Fruit fly (Drosophila melanogaster) whole organism, embryonic: ENCODE measurements around the gene CG46304.
A peak's percentile ranks its signal among the peaks of the same experiment; 100 is the strongest.

Experiments used
- Aef1 ChIP-seq: fragments of 200-800 bp; sonication (Bioruptor generic); IDR thresholded peaks from 3 replicates; pipeline ENCODE4 v1.3.6; 2022; ENCODE audit warnings: missing biosample characterization, missing genetic modification characterization
- Antp ChIP-seq: fragments of 200-800 bp; sonication (Bioruptor generic); optimal IDR thresholded peaks from 3 replicates; lab custom pipeline; 2016; ENCODE audit warnings: missing biosample characterization, missing genetic modification characterization
- B-H1 ChIP-seq: fragments of 200-800 bp; sonication (Bioruptor generic); IDR thresholded peaks from 3 replicates; pipeline ENCODE4 v1.3.6; 2022; ENCODE audit warnings: missing biosample characterization, missing genetic modification characterization
- CG11504 ChIP-seq: fragments of 200-800 bp; sonication (Bioruptor generic); optimal IDR thresholded peaks from 3 replicates; lab custom pipeline; 2019; ENCODE audit warnings: missing biosample characterization, mild to moderate bottlenecking, missing genetic modification characterization, moderate library complexity
- CG11560 ChIP-seq: fragments of 200-800 bp; sonication (Bioruptor generic); IDR thresholded peaks from 3 replicates; pipeline ENCODE4 v1.3.6; 2022; ENCODE audit warnings: missing biosample characterization, missing genetic modification characterization
- CG12299 ChIP-seq: fragments of 200-800 bp; sonication (Bioruptor generic); optimal IDR thresholded peaks from 2 replicates; lab custom pipeline; 2018; ENCODE audit warnings: missing biosample characterization, mild to moderate bottlenecking, missing genetic modification characterization
- CG13123 ChIP-seq: fragments of 200-800 bp; sonication (Bioruptor generic); optimal IDR thresholded peaks from 2 replicates; lab custom pipeline; 2016; ENCODE audit warnings: missing biosample characterization, missing genetic modification characterization
- CG16863 ChIP-seq: fragments of 200-800 bp; sonication (Bioruptor generic); optimal IDR thresholded peaks from 3 replicates; lab custom pipeline; 2016; ENCODE audit warnings: missing biosample characterization, missing genetic modification characterization
- CG17829 ChIP-seq: fragments of 200-800 bp; optimal IDR thresholded peaks from 2 replicates; lab custom pipeline; 2019; ENCODE audit warnings: missing biosample characterization, mild to moderate bottlenecking, missing genetic modification characterization, moderate library complexity
- CG1832 ChIP-seq: fragments of 200-800 bp; sonication (Bioruptor generic); optimal IDR thresholded peaks from 2 replicates; lab custom pipeline; 2017; ENCODE audit warnings: missing biosample characterization, mild to moderate bottlenecking, missing genetic modification characterization, inconsistent platforms
- CG2678 ChIP-seq: fragments of 200-800 bp; sonication (Bioruptor generic); optimal IDR thresholded peaks from 3 replicates; lab custom pipeline; 2019; ENCODE audit warnings: missing biosample characterization, mild to moderate bottlenecking, missing genetic modification characterization, moderate library complexity
- CG31224 ChIP-seq: fragments of 200-800 bp; sonication (Bioruptor generic); IDR thresholded peaks from 2 replicates; pipeline ENCODE4 v1.3.6; 2022; ENCODE audit warnings: missing biosample characterization, missing genetic modification characterization
- CG31365 ChIP-seq: fragments of 200-800 bp; sonication (Bioruptor generic); optimal IDR thresholded peaks from 2 replicates; lab custom pipeline; 2018; ENCODE audit warnings: missing biosample characterization, mild to moderate bottlenecking, missing genetic modification characterization
- CG4360 ChIP-seq: fragments of 200-800 bp; sonication (Bioruptor generic); IDR thresholded peaks from 2 replicates; pipeline ENCODE4 v1.3.6; 2022; ENCODE audit warnings: missing biosample characterization, missing genetic modification characterization
- CG4707 ChIP-seq: fragments of 200-800 bp; sonication (Bioruptor generic); optimal IDR thresholded peaks from 2 replicates; lab custom pipeline; 2018; ENCODE audit warnings: missing biosample characterization, mild to moderate bottlenecking, missing genetic modification characterization, moderate library complexity
- CG6791 ChIP-seq: fragments of 200-800 bp; sonication (Bioruptor generic); IDR thresholded peaks from 3 replicates; pipeline ENCODE4 v1.3.6; 2022; ENCODE audit warnings: missing biosample characterization, missing genetic modification characterization; ENCODE audit not compliant: partially characterized antibody
- CG7357 ChIP-seq: fragments of 200-800 bp; sonication (Bioruptor generic); IDR thresholded peaks from 3 replicates; pipeline ENCODE4 v1.3.6; 2022; ENCODE audit warnings: missing biosample characterization, missing genetic modification characterization
- CG7987 ChIP-seq: fragments of 200-800 bp; sonication (Bioruptor generic); optimal IDR thresholded peaks from 2 replicates; lab custom pipeline; 2018; ENCODE audit warnings: missing biosample characterization, mild to moderate bottlenecking, missing genetic modification characterization, moderate library complexity
- CG8089 ChIP-seq: fragments of 200-800 bp; sonication (Bioruptor generic); optimal IDR thresholded peaks from 3 replicates; lab custom pipeline; 2016; ENCODE audit warnings: missing biosample characterization, missing genetic modification characterization
- CG8388 ChIP-seq: fragments of 200-800 bp; sonication (Bioruptor generic); optimal IDR thresholded peaks from 2 replicates; lab custom pipeline; 2019; ENCODE audit warnings: missing biosample characterization, mild to moderate bottlenecking, missing genetic modification characterization, moderate library complexity
- CG9215 ChIP-seq: fragments of 200-800 bp; sonication (Bioruptor generic); IDR thresholded peaks from 2 replicates; pipeline ENCODE4 v1.3.6; 2022; ENCODE audit warnings: missing biosample characterization, missing genetic modification characterization
- CkIIα-i1 ChIP-seq: fragments of 200-800 bp; sonication (Bioruptor generic); IDR thresholded peaks from 2 replicates; pipeline ENCODE4 v1.3.6; 2022; ENCODE audit warnings: missing biosample characterization, missing genetic modification characterization
- H2.0 ChIP-seq: fragments of 200-800 bp; sonication (Bioruptor generic); IDR thresholded peaks from 2 replicates; pipeline ENCODE4 v1.3.6; 2022; ENCODE audit warnings: missing biosample characterization, missing genetic modification characterization
- HHEX ChIP-seq: fragments of 200-800 bp; sonication (Bioruptor generic); optimal IDR thresholded peaks from 3 replicates; lab custom pipeline; 2017; ENCODE audit warnings: missing biosample characterization, mild to moderate bottlenecking, missing genetic modification characterization, missing genetic modification reagents
- HLH3B ChIP-seq: fragments of 200-800 bp; sonication (Bioruptor generic); IDR thresholded peaks from 2 replicates; pipeline ENCODE4 v1.3.6; 2022; ENCODE audit warnings: missing biosample characterization, missing genetic modification characterization
- HmgD ChIP-seq: fragments of 200-800 bp; sonication (Bioruptor generic); optimal IDR thresholded peaks from 3 replicates; lab custom pipeline; 2016; ENCODE audit warnings: missing biosample characterization, missing genetic modification characterization
- HmgZ ChIP-seq: fragments of 200-800 bp; sonication (Bioruptor generic); optimal IDR thresholded peaks from 2 replicates; lab custom pipeline; 2018; ENCODE audit warnings: missing biosample characterization, mild to moderate bottlenecking, missing genetic modification characterization
- Hr51 ChIP-seq, 2 experiments: fragments of 200-800 bp; sonication (Bioruptor generic); optimal IDR thresholded peaks; 2 replicates in 1 of 2; 3 replicates in 1 of 2; lab custom pipeline; 2016 to 2018; ENCODE audit warnings: missing biosample characterization in 2 of 2, missing genetic modification characterization in 2 of 2, mild to moderate bottlenecking in 1 of 2, moderate library complexity in 1 of 2
- Oli ChIP-seq: fragments of 200-800 bp; sonication (Bioruptor generic); optimal IDR thresholded peaks from 2 replicates; lab custom pipeline; 2018; ENCODE audit warnings: missing biosample characterization, mild to moderate bottlenecking, missing genetic modification characterization, moderate library complexity
- Optix ChIP-seq: fragments of 200-800 bp; sonication (Bioruptor generic); IDR thresholded peaks from 3 replicates; pipeline ENCODE4 v1.3.6; 2022; ENCODE audit warnings: missing biosample characterization, missing genetic modification characterization
- Sin3A ChIP-seq: fragments of >200 bp; optimal IDR thresholded peaks from 2 replicates; lab custom pipeline; 2018
- Stat92E ChIP-seq, 3 experiments: fragments of >200 bp in 2 of 3; fragments of 200-800 bp in 1 of 3; sonication (Bioruptor generic) in 1 of 3; optimal IDR thresholded peaks; 2 replicates each; lab custom pipeline; 2017 to 2019; ENCODE audit warnings: missing biosample characterization in 3 of 3, missing genetic modification characterization in 3 of 3, mild to moderate bottlenecking in 1 of 3, moderate library complexity in 1 of 3
- Tbp ChIP-seq: fragments of >200 bp; optimal IDR thresholded peaks from 2 replicates; lab custom pipeline; 2018; ENCODE audit warnings: missing biosample characterization, missing genetic modification characterization
- bbx ChIP-seq: fragments of 200-800 bp; sonication (Bioruptor generic); IDR thresholded peaks from 2 replicates; pipeline ENCODE4 v1.3.6; 2022; ENCODE audit warnings: missing biosample characterization, missing genetic modification characterization; ENCODE audit not compliant: partially characterized antibody
- crol ChIP-seq: fragments of 200-800 bp; sonication (Bioruptor generic); IDR thresholded peaks from 2 replicates; pipeline ENCODE4 v1.3.6; 2022; ENCODE audit warnings: missing biosample characterization, missing genetic modification characterization
- dpn ChIP-seq, 2 experiments: fragments of 200-800 bp; sonication (Bioruptor generic); optimal IDR thresholded peaks; 3 replicates each; lab custom pipeline; 2016; ENCODE audit warnings: missing biosample characterization in 2 of 2, missing genetic modification characterization in 2 of 2
- gem ChIP-seq: fragments of 200-800 bp; sonication (Bioruptor generic); optimal IDR thresholded peaks from 2 replicates; lab custom pipeline; 2019; ENCODE audit warnings: missing biosample characterization, mild to moderate bottlenecking, missing genetic modification characterization, moderate library complexity
- gt ChIP-seq: fragments of 200-800 bp; sonication (Bioruptor generic); IDR thresholded peaks from 2 replicates; pipeline ENCODE4 v1.3.6; 2022; ENCODE audit warnings: missing biosample characterization, missing genetic modification characterization
- hb ChIP-seq: fragments of 200-800 bp; sonication (Bioruptor generic); IDR thresholded peaks from 3 replicates; pipeline ENCODE4 v1.3.6; 2022; ENCODE audit warnings: missing biosample characterization, missing genetic modification characterization; ENCODE audit not compliant: partially characterized antibody
- lbe ChIP-seq: fragments of 200-800 bp; sonication (Bioruptor generic); optimal IDR thresholded peaks from 2 replicates; lab custom pipeline; 2016; ENCODE audit warnings: missing biosample characterization, mild to moderate bottlenecking, missing genetic modification characterization
- lov ChIP-seq, 2 experiments: fragments of 200-800 bp in 1 of 2; fragments of >200 bp in 1 of 2; sonication (Bioruptor generic) in 1 of 2; IDR thresholded peaks in 1 of 2; optimal IDR thresholded peaks in 1 of 2; 2 replicates in 1 of 2; 3 replicates in 1 of 2; pipeline versions ENCODE4 v1.3.6 to Lab custom; 2017 to 2022; ENCODE audit warnings: missing biosample characterization in 1 of 2, missing genetic modification characterization in 1 of 2
- nerfin-1 ChIP-seq: fragments of 200-800 bp; sonication (Bioruptor generic); optimal IDR thresholded peaks from 3 replicates; lab custom pipeline; 2019; ENCODE audit warnings: missing biosample characterization, mild to moderate bottlenecking, missing genetic modification characterization, moderate library complexity
- oc ChIP-seq: fragments of 200-800 bp; sonication (Bioruptor generic); optimal IDR thresholded peaks from 2 replicates; lab custom pipeline; 2018; ENCODE audit warnings: missing biosample characterization, mild to moderate bottlenecking, missing genetic modification characterization, moderate library complexity
- pita ChIP-seq: fragments of 200-800 bp; sonication (Bioruptor generic); optimal IDR thresholded peaks from 2 replicates; lab custom pipeline; 2017; ENCODE audit warnings: missing biosample characterization, mild to moderate bottlenecking, missing genetic modification characterization
- prd ChIP-seq, 3 experiments: fragments of >200 bp in 2 of 3; fragments of 200-800 bp in 1 of 3; sonication (Bioruptor generic) in 1 of 3; optimal IDR thresholded peaks in 2 of 3; IDR thresholded peaks in 1 of 3; 2 replicates in 2 of 3; 3 replicates in 1 of 3; pipeline versions ENCODE4 v1.3.6 to Lab custom; 2017 to 2022; ENCODE audit warnings: missing biosample characterization in 1 of 3, missing genetic modification characterization in 1 of 3
- scrt ChIP-seq: fragments of 200-800 bp; sonication (Bioruptor generic); optimal IDR thresholded peaks from 2 replicates; lab custom pipeline; 2018; ENCODE audit warnings: missing biosample characterization, mild to moderate bottlenecking, missing genetic modification characterization, moderate library complexity
- sd ChIP-seq: fragments of 200-800 bp; sonication (Bioruptor generic); optimal IDR thresholded peaks from 3 replicates; lab custom pipeline; 2018; ENCODE audit warnings: missing biosample characterization, mild to moderate bottlenecking, missing genetic modification characterization, moderate library complexity
- shn ChIP-seq: fragments of 200-800 bp; sonication (Bioruptor generic); optimal IDR thresholded peaks from 3 replicates; lab custom pipeline; 2016; ENCODE audit warnings: missing biosample characterization, missing genetic modification characterization
- usp ChIP-seq: fragments of >200 bp; optimal IDR thresholded peaks from 2 replicates; lab custom pipeline; 2017; ENCODE audit warnings: missing biosample characterization, missing genetic modification characterization
- wdn ChIP-seq: fragments of 200-800 bp; sonication (Bioruptor generic); IDR thresholded peaks from 2 replicates; pipeline ENCODE4 v1.3.6; 2022; ENCODE audit warnings: missing biosample characterization, missing genetic modification characterization

Gene CG46304

DNA sequence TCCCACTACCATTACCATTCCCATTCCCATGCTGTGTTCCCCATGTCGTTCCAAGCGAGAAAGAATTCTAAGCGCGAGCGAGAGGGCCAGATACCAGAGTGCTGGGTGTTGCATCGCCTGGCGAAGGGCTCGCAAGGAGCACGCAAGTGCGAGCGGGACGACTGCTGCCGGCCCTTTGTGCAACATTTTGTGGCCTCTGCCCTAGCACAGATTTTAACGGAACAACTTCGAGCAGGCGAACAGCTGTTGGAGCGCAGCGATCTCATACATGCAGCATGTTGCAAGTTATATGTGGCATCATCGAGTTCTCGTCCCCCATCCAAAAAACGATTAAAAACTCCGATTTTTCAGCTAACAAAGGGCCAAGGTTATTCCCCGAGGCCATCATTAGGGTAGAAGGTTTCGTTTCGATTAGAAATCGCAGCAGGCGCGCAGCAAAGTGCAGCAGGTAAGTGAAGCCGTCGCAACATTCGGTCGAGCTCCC is 1.5 kb downstream of the CG46304 start (continued):
- TF ChIP-seq nerfin-1 (tag; lab: Kevin White, UChicago) (peak; percentile 78), Oli (tag; lab: Kevin White, UChicago) (no peak), bbx (GFP tag; lab: Robert Waterston, UW) (peak; percentile 33; the same call in 1 of the 2 replicates), CG11560 (tag; lab: Robert Waterston, UW) (no peak), CG1832 (GFP tag; lab: Kevin White, UChicago) (peak; percentile 95), Optix (GFP tag; lab: Robert Waterston, UW) (no peak), Aef1 (GFP tag; lab: Robert Waterston, UW) (no peak), CG8089 (no peak), CG31224 (GFP tag; lab: Robert Waterston, UW) (peak; percentile 97), CG8388 (GFP tag; lab: Kevin White, UChicago) (no peak), CkIIα-i1 (GFP tag; lab: Robert Waterston, UW) (no peak), CG4360 (no peak), oc (no peak), CG13123 (GFP tag; lab: Kevin White, UChicago) (no peak), shn (GFP tag; lab: Kevin White, UChicago) (no peak), CG4707 (GFP tag; lab: Kevin White, UChicago) (no peak), CG16863 (GFP tag; lab: Kevin White, UChicago) (no peak), Antp (GFP tag; lab: Kevin White, UChicago) (no peak), HHEX (GFP tag; lab: Kevin White, UChicago) (no peak), sd (peak; percentile 27), Stat92E (GFP tag; optimal IDR thresholded peaks at IDR 0.05; lab: Kevin White, UChicago) (peak in 1 of 3 experiments; percentile 46), HmgD (GFP tag; lab: Kevin White, UChicago) (no peak), CG7357 (GFP tag; lab: Robert Waterston, UW) (no peak), hb (GFP tag; lab: Robert Waterston, UW) (no peak), B-H1 (GFP tag; lab: Robert Waterston, UW) (no peak), CG11504 (tag; lab: Kevin White, UChicago) (peak; percentile 99), HmgZ (tag; lab: Kevin White, UChicago) (no peak), Sin3A (lab: Kevin White, UChicago) (no peak), CG17829 (tag; lab: Kevin White, UChicago) (no peak), CG12299 (tag; lab: Kevin White, UChicago) (no peak), gt (GFP tag; lab: Robert Waterston, UW) (no peak), HLH3B (GFP tag; lab: Robert Waterston, UW) (no peak), CG7987 (GFP tag; lab: Kevin White, UChicago) (no peak), dpn (GFP tag; optimal IDR thresholded peaks at IDR 0.05; lab: Kevin White, UChicago) (no peak), pita (GFP tag; lab: Kevin White, UChicago) (no peak), Hr51 (GFP tag; optimal IDR thresholded peaks at IDR 0.05; lab: Kevin White, UChicago) (no peak), wdn (GFP tag; lab: Robert Waterston, UW) (no peak), crol (GFP tag; lab: Robert Waterston, UW) (0 out of 2 replicates have a peak, but pooled peaks have one; percentile 47), H2.0 (no peak), lbe (GFP tag; lab: Kevin White, UChicago) (no peak), CG6791 (peak; percentile 73), lov (optimal IDR thresholded peaks at IDR 0.05; lab: Kevin White, UChicago) (no peak), lov (GFP tag; IDR thresholded peaks at IDR 0.05; lab: Robert Waterston, UW) (0 out of 3 replicates have a peak, but pooled peaks have one; percentile 47), usp (GFP tag; lab: Kevin White, UChicago) (no peak), prd (optimal IDR thresholded peaks at IDR 0.05; lab: Kevin White, UChicago) (no peak), prd (GFP tag; IDR thresholded peaks at IDR 0.05; lab: Robert Waterston, UW) (no peak), Tbp (GFP tag; lab: Kevin White, UChicago) (no peak), gem (tag; lab: Kevin White, UChicago) (no peak), CG2678 (tag; lab: Kevin White, UChicago) (no peak), scrt (GFP tag; lab: Kevin White, UChicago) (no peak), CG31365 (tag; lab: Kevin White, UChicago) (no peak), CG9215 (GFP tag; lab: Robert Waterston, UW) (no peak)
